Worm (Caenorhabditis elegans): ENCODE measurements around the gene F43G6.4.

F43G6.4 gene

ce11 chrII:11836554-11837218 lies 46.1 kb downstream of the F43G6.4 start (continued):
- 0 out of 2 replicates have a peak, but pooled peaks have one; percentile 35 for TF ChIP-seq php-3 (GFP tag; IDR thresholded peaks at IDR 0.05)
- no peak for TF ChIP-seq zip-11 (GFP tag; IDR thresholded peaks at IDR 0.05)
- TF ChIP-seq attf-4 (tag; optimal IDR thresholded peaks at IDR 0.05) = no peak
- TF ChIP-seq madf-5 (GFP tag; IDR thresholded peaks at IDR 0.05) = no peak
- TF ChIP-seq nhr-77 (tag; optimal IDR thresholded peaks at IDR 0.05) = no peak
- no peak for TF ChIP-seq lir-3 (tag; optimal IDR thresholded peaks at IDR 0.05)
- TF ChIP-seq aly-2 (tag; optimal IDR thresholded peaks at IDR 0.05) = no peak
- TF ChIP-seq mdt-29 (GFP tag; IDR thresholded peaks at IDR 0.05) = no peak
- TF ChIP-seq ztf-7 (tag; optimal IDR thresholded peaks at IDR 0.05) = no peak
- no peak for TF ChIP-seq vab-7 (GFP tag; IDR thresholded peaks at IDR 0.05)
- no peak for TF ChIP-seq T20F7.1 (GFP tag; optimal IDR thresholded peaks at IDR 0.05)
- TF ChIP-seq mep-1 (tag; optimal IDR thresholded peaks at IDR 0.05) = peak; percentile 23
- TF ChIP-seq daf-19 (GFP tag; conservative IDR thresholded peaks at IDR 0.05) = no peak
- TF ChIP-seq lim-7 (GFP tag; IDR thresholded peaks at IDR 0.05) = no peak
- no peak for TF ChIP-seq fkh-10 (GFP tag; optimal IDR thresholded peaks at IDR 0.05)
- TF ChIP-seq ceh-20 (GFP tag; IDR thresholded peaks at IDR 0.05) = no peak
- TF ChIP-seq lin-38 (GFP tag; IDR thresholded peaks at IDR 0.05) = no peak
- TF ChIP-seq daf-8 (GFP tag; IDR thresholded peaks at IDR 0.05) = no peak
- no peak for TF ChIP-seq madf-9 (GFP tag; conservative IDR thresholded peaks at IDR 0.05)
- TF ChIP-seq skn-1 (tag; optimal IDR thresholded peaks at IDR 0.05) = no peak
- peak; percentile 29 for TF ChIP-seq hlh-30 (tag; optimal IDR thresholded peaks at IDR 0.05; ENCODE audit: insufficient read depth)
- no peak for TF ChIP-seq T26A8.4 (GFP tag; IDR thresholded peaks at IDR 0.05)
- TF ChIP-seq Y5F2A.4 (GFP tag; optimal IDR thresholded peaks at IDR 0.05) = no peak
- TF ChIP-seq egl-43 (GFP tag; IDR thresholded peaks at IDR 0.05) = no peak
- TF ChIP-seq daf-16 (GFP tag; optimal IDR thresholded peaks at IDR 0.05) = no peak
- peak; percentile 3 for TF ChIP-seq daf-16 (tag; optimal IDR thresholded peaks at IDR 0.05)
- TF ChIP-seq hlh-11 (tag; optimal IDR thresholded peaks at IDR 0.05) = peak; percentile 83
- no peak for TF ChIP-seq Y48G9A.11 (GFP tag; IDR thresholded peaks at IDR 0.05)
- TF ChIP-seq F44E2.7 (GFP tag; IDR thresholded peaks at IDR 0.05) = no peak
- TF ChIP-seq mdl-1 (tag; optimal IDR thresholded peaks at IDR 0.05) = peak; percentile 49 to 71
- no peak for TF ChIP-seq arid-1 (GFP tag; conservative IDR thresholded peaks at IDR 0.05)
- no peak for TF ChIP-seq sdz-12 (GFP tag; optimal IDR thresholded peaks at IDR 0.05)
- no peak for TF ChIP-seq ceh-28 (tag; optimal IDR thresholded peaks at IDR 0.05)
- no peak for TF ChIP-seq lin-39 (tag; optimal IDR thresholded peaks at IDR 0.05)
- TF ChIP-seq mxl-3 (GFP tag; optimal IDR thresholded peaks at IDR 0.05) = peak; percentile 12
- no peak for TF ChIP-seq hif-1 (tag; optimal IDR thresholded peaks at IDR 0.05)

- TF ChIP-seq hlh-30 (tag; optimal IDR thresholded peaks at IDR 0.05; ENCODE audit: insufficient read depth) (peak; percentile 18), Y105C5A.15 (GFP tag; IDR thresholded peaks at IDR 0.05) (no peak), dmd-6 (GFP tag; IDR thresholded peaks at IDR 0.05) (peak; percentile 39), zip-2 (tag; optimal IDR thresholded peaks at IDR 0.05) (no peak), lsy-2 (tag; optimal IDR thresholded peaks at IDR 0.05) (peak in 1 of 2 experiments; percentile 33), snpc-1.2 (GFP tag; IDR thresholded peaks at IDR 0.05) (no peak), tra-1 (GFP tag; IDR thresholded peaks at IDR 0.05) (peak; percentile 75; the same call in 1 of the 2 replicates), unc-130 (GFP tag; optimal IDR thresholded peaks at IDR 0.05) (no peak), nhr-28 (tag; optimal IDR thresholded peaks at IDR 0.05) (peak; percentile 21), fos-1 (tag; optimal IDR thresholded peaks at IDR 0.05) (no peak), nhr-10 (tag; optimal IDR thresholded peaks at IDR 0.05) (no peak), dpl-1 (GFP tag; optimal IDR thresholded peaks at IDR 0.05) (no peak), nhr-25 (tag; optimal IDR thresholded peaks at IDR 0.05; ENCODE audit: borderline replicate concordance, insufficient read depth) (peak; percentile 45), D1046.2 (GFP tag; IDR thresholded peaks at IDR 0.05) (no peak), Y5F2A.4 (GFP tag; optimal IDR thresholded peaks at IDR 0.05) (no peak), nhr-76 (tag; optimal IDR thresholded peaks at IDR 0.05) (no peak), hlh-11 (tag; optimal IDR thresholded peaks at IDR 0.05) (peak; percentile 65), sdz-12 (GFP tag; optimal IDR thresholded peaks at IDR 0.05) (no peak), unc-39 (tag; optimal IDR thresholded peaks at IDR 0.05) (no peak), daf-19 (GFP tag; conservative IDR thresholded peaks at IDR 0.05) (no peak), zfp-3 (GFP tag; conservative IDR thresholded peaks at IDR 0.05) (no peak), madf-9 (GFP tag; conservative IDR thresholded peaks at IDR 0.05) (no peak)
Measured at ce11 chrII:11838353-11838752, 47.8 kb downstream of the F43G6.4 start.
